Fruit fly (Drosophila melanogaster) whole organism, embryonic: ENCODE data around the gene Nasp.

Experiments used
- Atf-2 ChIP-seq: fragments of 200-800 bp; sonication (Bioruptor generic); optimal IDR thresholded peaks from 2 replicates; lab custom pipeline; 2016; ENCODE audit warnings: missing biosample characterization, missing genetic modification characterization
- BEAF-32 ChIP-seq: fragments of 200-800 bp; sonication (Bioruptor generic); optimal IDR thresholded peaks from 3 replicates; lab custom pipeline; 2017; ENCODE audit warnings: missing biosample characterization, missing genetic modification characterization, mild to moderate bottlenecking, moderate library complexity, missing genetic modification reagents
- Bgb ChIP-seq: fragments of 200-800 bp; sonication (Bioruptor generic); IDR thresholded peaks from 2 replicates; pipeline ENCODE4 v1.3.6; 2022; ENCODE audit warnings: missing biosample characterization, missing genetic modification characterization; ENCODE audit not compliant: partially characterized antibody
- CG10267 ChIP-seq: fragments of 200-800 bp; sonication (Bioruptor generic); optimal IDR thresholded peaks from 2 replicates; lab custom pipeline; 2018; ENCODE audit warnings: missing biosample characterization, mild to moderate bottlenecking, missing genetic modification characterization, moderate library complexity
- CG1233 ChIP-seq: fragments of 200-800 bp; sonication (Bioruptor generic); optimal IDR thresholded peaks from 4 replicates; lab custom pipeline; 2018; ENCODE audit warnings: missing biosample characterization, mild to moderate bottlenecking, missing genetic modification characterization
- CG2120 ChIP-seq: fragments of 200-800 bp; sonication (Bioruptor generic); optimal IDR thresholded peaks from 3 replicates; lab custom pipeline; 2016; ENCODE audit warnings: missing biosample characterization, missing genetic modification characterization
- CG2129 ChIP-seq: fragments of 200-800 bp; sonication (Bioruptor generic); IDR thresholded peaks from 2 replicates; pipeline ENCODE4 v1.3.6; 2022; ENCODE audit warnings: missing biosample characterization, missing genetic modification characterization; ENCODE audit not compliant: partially characterized antibody
- CG34224 ChIP-seq: fragments of 200-800 bp; sonication (Bioruptor generic); IDR thresholded peaks from 3 replicates; pipeline ENCODE4 v1.3.6; 2022; ENCODE audit warnings: missing biosample characterization, missing genetic modification characterization; ENCODE audit not compliant: partially characterized antibody
- CG3847 ChIP-seq: fragments of 200-800 bp; sonication (Bioruptor generic); IDR thresholded peaks from 2 replicates; pipeline ENCODE4 v1.3.6; 2022; ENCODE audit warnings: missing biosample characterization, missing genetic modification characterization
- CG4617 ChIP-seq: fragments of 200-800 bp; sonication (Bioruptor generic); optimal IDR thresholded peaks from 3 replicates; lab custom pipeline; 2016; ENCODE audit warnings: missing biosample characterization, missing genetic modification characterization, borderline replicate concordance
- CG8388 ChIP-seq: fragments of 200-800 bp; sonication (Bioruptor generic); optimal IDR thresholded peaks from 2 replicates; lab custom pipeline; 2019; ENCODE audit warnings: missing biosample characterization, mild to moderate bottlenecking, missing genetic modification characterization, moderate library complexity
- CG8478 ChIP-seq: fragments of >200 bp; optimal IDR thresholded peaks from 2 replicates; lab custom pipeline; 2018
- CHES-1-like ChIP-seq: fragments of 200-800 bp; sonication (Bioruptor generic); optimal IDR thresholded peaks from 2 replicates; lab custom pipeline; 2016; ENCODE audit warnings: missing biosample characterization, missing genetic modification characterization
- Doc2 ChIP-seq: fragments of 200-800 bp; sonication (Bioruptor generic); IDR thresholded peaks from 2 replicates; pipeline ENCODE4 v1.3.6; 2022; ENCODE audit warnings: missing biosample characterization, missing genetic modification characterization
- Dp ChIP-seq: fragments of 200-800 bp; sonication (Bioruptor generic); optimal IDR thresholded peaks from 2 replicates; lab custom pipeline; 2018; ENCODE audit warnings: missing biosample characterization, mild to moderate bottlenecking, missing genetic modification characterization, moderate library complexity
- Dref ChIP-seq: fragments of 200-800 bp; sonication (Bioruptor generic); IDR thresholded peaks from 2 replicates; pipeline ENCODE4 v1.3.6; 2022; ENCODE audit warnings: missing biosample characterization, missing genetic modification characterization
- Drgx ChIP-seq: fragments of 200-800 bp; sonication (Bioruptor generic); IDR thresholded peaks from 2 replicates; pipeline ENCODE4 v1.3.6; 2022; ENCODE audit warnings: missing biosample characterization, missing genetic modification characterization
- E2f2 ChIP-seq: fragments of 200-800 bp; sonication (Bioruptor generic); IDR thresholded peaks from 2 replicates; pipeline ENCODE4 v1.3.6; 2022; ENCODE audit warnings: missing biosample characterization, missing genetic modification characterization
- Elba2 ChIP-seq: fragments of 200-800 bp; sonication (Bioruptor generic); optimal IDR thresholded peaks from 3 replicates; lab custom pipeline; 2016; ENCODE audit warnings: missing biosample characterization, missing genetic modification characterization
- Ets65A ChIP-seq: fragments of 200-800 bp; sonication (Bioruptor generic); peaks from one replicate; lab custom pipeline; 2016; ENCODE audit warnings: missing biosample characterization, missing genetic modification characterization
- Ets97D ChIP-seq: fragments of 200-800 bp; sonication (Bioruptor generic); optimal IDR thresholded peaks from 3 replicates; lab custom pipeline; 2016; ENCODE audit warnings: missing biosample characterization, missing genetic modification characterization
- HmgZ ChIP-seq: fragments of 200-800 bp; sonication (Bioruptor generic); optimal IDR thresholded peaks from 2 replicates; lab custom pipeline; 2018; ENCODE audit warnings: missing biosample characterization, mild to moderate bottlenecking, missing genetic modification characterization
- MBD-R2 ChIP-seq: fragments of 200-800 bp; sonication (Bioruptor generic); IDR thresholded peaks from 2 replicates; pipeline ENCODE4 v1.3.6; 2022; ENCODE audit warnings: missing biosample characterization, missing genetic modification characterization
- MESR4 ChIP-seq: fragments of 200-800 bp; sonication (Bioruptor generic); optimal IDR thresholded peaks from 2 replicates; lab custom pipeline; 2018; ENCODE audit warnings: missing biosample characterization, mild to moderate bottlenecking, missing genetic modification characterization, moderate library complexity
- Med ChIP-seq: fragments of 200-800 bp; sonication (Bioruptor generic); peaks from one replicate; lab custom pipeline; 2016; ENCODE audit warnings: missing biosample characterization, missing genetic modification characterization, mild to moderate bottlenecking, inconsistent platforms, moderate library complexity
- Myb ChIP-seq: fragments of 200-800 bp; sonication (Bioruptor generic); optimal IDR thresholded peaks from 2 replicates; lab custom pipeline; 2016; ENCODE audit warnings: missing biosample characterization, missing genetic modification characterization
- Optix ChIP-seq: fragments of 200-800 bp; sonication (Bioruptor generic); IDR thresholded peaks from 3 replicates; pipeline ENCODE4 v1.3.6; 2022; ENCODE audit warnings: missing biosample characterization, missing genetic modification characterization
- Pdp1 ChIP-seq, 2 experiments: fragments of 200-800 bp; sonication (Bioruptor generic); optimal IDR thresholded peaks; 3 replicates each; lab custom pipeline; 2016; ENCODE audit warnings: missing biosample characterization in 2 of 2, missing genetic modification characterization in 2 of 2, mild to moderate bottlenecking in 1 of 2, moderate library complexity in 1 of 2
- Rfx ChIP-seq: fragments of 200-800 bp; sonication (Bioruptor generic); IDR thresholded peaks from 2 replicates; pipeline ENCODE4 v1.3.6; 2022; ENCODE audit warnings: missing biosample characterization, missing genetic modification characterization
- az2 ChIP-seq: fragments of 200-800 bp; sonication (Bioruptor generic); optimal IDR thresholded peaks from 3 replicates; lab custom pipeline; 2016; ENCODE audit warnings: missing biosample characterization, missing genetic modification characterization
- ci ChIP-seq: fragments of 200-800 bp; sonication (Bioruptor generic); IDR thresholded peaks from 3 replicates; pipeline ENCODE4 v1.3.6; 2022; ENCODE audit warnings: missing biosample characterization, missing genetic modification characterization
- crp ChIP-seq, 2 experiments: fragments of 200-800 bp; sonication (Bioruptor generic); optimal IDR thresholded peaks; 2 replicates in 1 of 2; 3 replicates in 1 of 2; lab custom pipeline; 2017; ENCODE audit warnings: missing biosample characterization in 2 of 2, missing genetic modification characterization in 2 of 2, mild to moderate bottlenecking in 1 of 2, moderate library complexity in 1 of 2
- esg ChIP-seq: fragments of 200-800 bp; sonication (Bioruptor generic); conservative IDR thresholded peaks from 2 replicates; pipeline ENCODE4 v1.3.6; 2022; ENCODE audit warnings: missing biosample characterization, missing genetic modification characterization
- fru ChIP-seq: fragments of >200 bp; optimal IDR thresholded peaks from 2 replicates; lab custom pipeline; 2017
- gfzf ChIP-seq: fragments of 200-800 bp; sonication (Bioruptor generic); optimal IDR thresholded peaks from 2 replicates; lab custom pipeline; 2016; ENCODE audit warnings: missing biosample characterization, mild to moderate bottlenecking, missing genetic modification characterization, moderate library complexity
- hth ChIP-seq: fragments of >200 bp; optimal IDR thresholded peaks from 2 replicates; lab custom pipeline; 2017; ENCODE audit warnings: inconsistent platforms
- insv ChIP-seq, 2 experiments: fragments of 200-800 bp; sonication (Bioruptor generic); optimal IDR thresholded peaks; 3 replicates each; lab custom pipeline; 2016 to 2018; ENCODE audit warnings: missing biosample characterization in 2 of 2, missing genetic modification characterization in 2 of 2
- pho ChIP-seq: fragments of 200-800 bp; sonication (Bioruptor generic); optimal IDR thresholded peaks from 2 replicates; lab custom pipeline; 2016; ENCODE audit warnings: missing biosample characterization, missing genetic modification characterization
- pzg ChIP-seq: fragments of 200-800 bp; sonication (Bioruptor generic); optimal IDR thresholded peaks from 3 replicates; lab custom pipeline; 2018; ENCODE audit warnings: missing biosample characterization, mild to moderate bottlenecking, missing genetic modification characterization, moderate library complexity
- row ChIP-seq: fragments of 200-800 bp; sonication (Bioruptor generic); IDR thresholded peaks from 3 replicates; pipeline ENCODE4 v1.3.6; 2022; ENCODE audit warnings: missing biosample characterization, missing genetic modification characterization
- sd ChIP-seq: fragments of 200-800 bp; sonication (Bioruptor generic); optimal IDR thresholded peaks from 3 replicates; lab custom pipeline; 2018; ENCODE audit warnings: missing biosample characterization, mild to moderate bottlenecking, missing genetic modification characterization, moderate library complexity
- sens ChIP-seq: fragments of 200-800 bp; sonication (Bioruptor generic); peaks from one replicate; lab custom pipeline; 2016; ENCODE audit warnings: missing biosample characterization, missing genetic modification characterization
- shn ChIP-seq: fragments of 200-800 bp; sonication (Bioruptor generic); optimal IDR thresholded peaks from 3 replicates; lab custom pipeline; 2016; ENCODE audit warnings: missing biosample characterization, missing genetic modification characterization
- sisA ChIP-seq: fragments of 200-800 bp; sonication (Bioruptor generic); IDR thresholded peaks from 2 replicates; pipeline ENCODE4 v1.3.6; 2022; ENCODE audit warnings: missing biosample characterization, missing genetic modification characterization
- stwl ChIP-seq: fragments of 200-800 bp; sonication (Bioruptor generic); optimal IDR thresholded peaks from 3 replicates; lab custom pipeline; 2018; ENCODE audit warnings: missing biosample characterization, mild to moderate bottlenecking, missing genetic modification characterization, moderate library complexity
- tin ChIP-seq: fragments of 200-800 bp; sonication (Bioruptor generic); optimal IDR thresholded peaks from 3 replicates; lab custom pipeline; 2016; ENCODE audit warnings: missing biosample characterization, missing genetic modification characterization
- vvl ChIP-seq: fragments of 200-800 bp; sonication (Bioruptor generic); IDR thresholded peaks from 2 replicates; pipeline ENCODE4 v1.3.6; 2022; ENCODE audit warnings: missing biosample characterization, missing genetic modification characterization
- yki ChIP-seq: fragments of >200 bp; optimal IDR thresholded peaks from 3 replicates; lab custom pipeline; 2018

Gene Nasp

DNA sequence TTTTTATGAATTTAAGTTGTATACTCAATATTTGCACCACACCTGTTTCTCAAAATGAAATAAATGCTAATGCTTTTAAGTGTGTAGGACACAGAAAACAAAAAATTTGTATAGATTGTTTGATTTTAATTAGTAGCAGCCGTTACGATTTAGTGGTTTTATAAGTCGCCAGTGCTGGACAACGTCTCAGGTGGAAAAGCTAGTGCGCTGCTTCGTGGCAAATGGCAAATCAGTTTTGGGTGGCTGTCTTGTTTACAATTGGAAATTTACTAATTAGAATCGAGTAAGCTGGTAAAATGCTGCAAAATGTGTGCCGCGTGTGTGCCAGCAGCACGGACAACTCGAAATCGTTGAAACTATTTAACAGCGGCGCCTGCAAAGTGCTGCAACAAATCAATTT is 21.0 kb upstream of the Nasp start, which contains the start of gene CG8159:
Gene CG8159, plus strand, starts transcription at position 223 of the 400 bp plus-strand sequence.
- TF ChIP-seq CG10267 (tag; lab: Kevin White, UChicago) (peak; percentile 81), Optix (no peak), pzg (GFP tag; lab: Kevin White, UChicago) (peak; percentile 44), Atf-2 (GFP tag; lab: Kevin White, UChicago) (no peak), Rfx (0 out of 2 replicates have a peak, but pooled peaks have one; percentile 15), MBD-R2 (peak; percentile 85), hth (no peak), MESR4 (peak; percentile 8), esg (GFP tag; lab: Robert Waterston, UW) (no peak), yki (no peak), ci (GFP tag; lab: Robert Waterston, UW) (0 out of 3 replicates have a peak, but pooled peaks have one; percentile 9), stwl (tag; lab: Kevin White, UChicago) (peak; percentile 54), gfzf (GFP tag; lab: Kevin White, UChicago) (peak; percentile 7), shn (GFP tag; lab: Kevin White, UChicago) (no peak), CG8388 (GFP tag; lab: Kevin White, UChicago) (no peak), HmgZ (tag; lab: Kevin White, UChicago) (peak; percentile 27), CG4617 (GFP tag; lab: Kevin White, UChicago) (peak; percentile 62), az2 (no peak), CG2120 (GFP tag; lab: Kevin White, UChicago) (peak; percentile 6), E2f2 (peak; percentile 68), BEAF-32 (GFP tag; lab: Kevin White, UChicago) (no peak), insv (GFP tag; optimal IDR thresholded peaks at IDR 0.05; lab: Kevin White, UChicago) (peak in 1 of 2 experiments; percentile 90), sens (peak; percentile 47), Med (GFP tag; lab: Kevin White, UChicago) (peak; percentile 84), fru (lab: Kevin White, UChicago) (no peak), crp (GFP tag; optimal IDR thresholded peaks at IDR 0.05; lab: Kevin White, UChicago) (peak in 1 of 2 experiments; percentile 43), tin (GFP tag; lab: Kevin White, UChicago) (no peak), Dref (GFP tag; lab: Robert Waterston, UW) (no peak), Pdp1 (GFP tag; optimal IDR thresholded peaks at IDR 0.05; lab: Kevin White, UChicago) (peak in 1 of 2 experiments; percentile 94), Doc2 (GFP tag; lab: Robert Waterston, UW) (no peak), Elba2 (GFP tag; lab: Kevin White, UChicago) (peak; percentile 88), CG8478 (no peak), Drgx (GFP tag; lab: Robert Waterston, UW) (no peak), Dp (GFP tag; lab: Kevin White, UChicago) (peak; percentile 63), Myb (GFP tag; lab: Kevin White, UChicago) (peak; percentile 93), vvl (GFP tag; lab: Robert Waterston, UW) (peak; percentile 34; the same call in 1 of the 2 replicates), Ets97D (peak; percentile 35), Bgb (0 out of 2 replicates have a peak, but pooled peaks have one; percentile 6), Ets65A (peak; percentile 24)

DNA sequence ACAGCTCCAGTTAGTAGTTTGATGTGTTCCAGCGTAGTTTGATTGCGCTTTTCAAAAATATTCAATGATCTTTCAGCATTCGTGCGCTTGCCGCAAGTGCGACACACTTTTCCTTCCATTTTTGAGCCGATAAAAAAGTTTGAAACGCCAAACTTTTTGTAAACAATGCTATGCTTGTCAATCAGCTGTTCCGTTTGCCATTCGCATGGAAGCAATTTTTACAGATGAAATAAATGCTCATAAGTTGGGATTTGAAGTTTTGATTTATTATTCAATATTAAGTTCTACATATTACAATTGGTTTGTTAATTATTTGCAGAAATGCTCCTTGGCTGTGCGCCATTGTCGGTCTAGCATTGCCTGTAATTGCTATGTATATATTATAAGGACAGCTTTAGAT is 18.1 kb upstream of the Nasp start, which contains the start of gene ranshi:
Gene ranshi, minus strand, starts transcription at position 152 of the 400 bp plus-strand sequence.
- no peak for TF ChIP-seq pho (GFP tag; lab: Kevin White, UChicago)
- TF ChIP-seq MBD-R2 = peak; percentile 77
- peak; percentile 28 for TF ChIP-seq Med (GFP tag; lab: Kevin White, UChicago)
- TF ChIP-seq CG1233 (GFP tag; lab: Kevin White, UChicago) = no peak
- TF ChIP-seq pzg (GFP tag; lab: Kevin White, UChicago) = peak; percentile 15
- no peak for TF ChIP-seq sd (tag; lab: Kevin White, UChicago)
- TF ChIP-seq crp (GFP tag; optimal IDR thresholded peaks at IDR 0.05; lab: Kevin White, UChicago) = peak in 1 of 2 experiments; percentile 79
- no peak for TF ChIP-seq CHES-1-like
- no peak for TF ChIP-seq CG2129
- 0 out of 3 replicates have a peak, but pooled peaks have one; percentile 16 for TF ChIP-seq CG34224 (GFP tag; lab: Robert Waterston, UW)
- peak; percentile 11; the same call in 1 of the 3 replicates for TF ChIP-seq row (GFP tag; lab: Robert Waterston, UW)
- TF ChIP-seq CG3847 (GFP tag; lab: Robert Waterston, UW) = no peak
- TF ChIP-seq sisA (GFP tag; lab: Robert Waterston, UW) = no peak
- TF ChIP-seq, all 482 proteins: peak for 6
